Worm (Caenorhabditis elegans): ENCODE data around the gene F58H1.7.

- TF ChIP-seq nhr-25 (tag; optimal IDR thresholded peaks at IDR 0.05; ENCODE audit: borderline replicate concordance, insufficient read depth): no peak
- TF ChIP-seq tra-1 (GFP tag; IDR thresholded peaks at IDR 0.05): no peak
- no peak for TF ChIP-seq egl-27 (tag; optimal IDR thresholded peaks at IDR 0.05)
- TF ChIP-seq F37D6.2 (tag; optimal IDR thresholded peaks at IDR 0.05): no peak
- TF ChIP-seq Y48G9A.11 (GFP tag; IDR thresholded peaks at IDR 0.05): no peak
- TF ChIP-seq F10B5.3 (tag; optimal IDR thresholded peaks at IDR 0.05): no peak
Observed at ce11 chrV:11919639-11920038, 45.0 kb downstream of the F58H1.7 start.
